Worm (Caenorhabditis elegans) whole organism, late embryonic: ENCODE measurements around the gene C15C8.5.

Source experiments
- F13H6.1 ChIP-seq: sonication (generic microtip); optimal IDR thresholded peaks from 2 replicates; lab custom pipeline; 2016; ENCODE audit warnings: missing genetic modification characterization, missing compliant biosample characterization
- ama-1 ChIP-seq: fragments of 150-350 bp; optimal IDR thresholded peaks from 2 replicates; lab custom pipeline; 2014
- ceh-18 ChIP-seq: sonication (generic microtip); optimal IDR thresholded peaks from 2 replicates; lab custom pipeline; 2016; ENCODE audit warnings: missing genetic modification characterization, missing compliant biosample characterization
- ceh-19 ChIP-seq: fragments of 200-800 bp; sonication (Bioruptor generic); optimal IDR thresholded peaks from 2 replicates; lab custom pipeline; 2018; ENCODE audit warnings: mild to moderate bottlenecking, missing genetic modification characterization, missing compliant biosample characterization
- ceh-2 ChIP-seq: sonication (generic microtip); optimal IDR thresholded peaks from 2 replicates; lab custom pipeline; 2016; ENCODE audit warnings: missing genotype, missing genetic modification characterization, missing compliant biosample characterization
- ceh-9 ChIP-seq: sonication (generic microtip); optimal IDR thresholded peaks from 2 replicates; lab custom pipeline; 2016; ENCODE audit warnings: mild to moderate bottlenecking, missing genetic modification characterization, inconsistent platforms, missing compliant biosample characterization
- dve-1 ChIP-seq: sonication (generic microtip); optimal IDR thresholded peaks from 2 replicates; lab custom pipeline; 2017; ENCODE audit warnings: antibody characterized with exemption, mild to moderate bottlenecking, missing genetic modification characterization, missing compliant biosample characterization
- fkh-10 ChIP-seq: fragments of 150-350 bp; optimal IDR thresholded peaks from 2 replicates; lab custom pipeline; 2014; ENCODE audit warnings: missing biosample characterization, missing genetic modification reagents, missing genetic modification characterization
- lin-11 ChIP-seq: fragments of 200-800 bp; sonication (Bioruptor generic); optimal IDR thresholded peaks from 2 replicates; lab custom pipeline; 2018; ENCODE audit warnings: mild to moderate bottlenecking, missing genetic modification characterization, missing compliant biosample characterization
- nhr-11 ChIP-seq: fragments of 150-350 bp; optimal IDR thresholded peaks from 2 replicates; lab custom pipeline; 2014; ENCODE audit warnings: missing biosample characterization, missing genetic modification characterization
- odd-2 ChIP-seq: sonication (generic microtip); optimal IDR thresholded peaks from 2 replicates; lab custom pipeline; 2017; ENCODE audit warnings: antibody characterized with exemption, mild to moderate bottlenecking, missing genetic modification characterization, missing compliant biosample characterization
- pros-1 ChIP-seq: fragments of 150-350 bp; optimal IDR thresholded peaks from 2 replicates; lab custom pipeline; 2014; ENCODE audit warnings: missing biosample characterization, missing genetic modification reagents, missing genetic modification characterization
- unc-86 ChIP-seq: sonication (generic microtip); optimal IDR thresholded peaks from 2 replicates; lab custom pipeline; 2016; ENCODE audit warnings: missing genetic modification characterization, missing compliant biosample characterization
- ztf-16 ChIP-seq: sonication (generic microtip); optimal IDR thresholded peaks from 2 replicates; lab custom pipeline; 2017; ENCODE audit warnings: missing genetic modification characterization, missing compliant biosample characterization

DNA sequence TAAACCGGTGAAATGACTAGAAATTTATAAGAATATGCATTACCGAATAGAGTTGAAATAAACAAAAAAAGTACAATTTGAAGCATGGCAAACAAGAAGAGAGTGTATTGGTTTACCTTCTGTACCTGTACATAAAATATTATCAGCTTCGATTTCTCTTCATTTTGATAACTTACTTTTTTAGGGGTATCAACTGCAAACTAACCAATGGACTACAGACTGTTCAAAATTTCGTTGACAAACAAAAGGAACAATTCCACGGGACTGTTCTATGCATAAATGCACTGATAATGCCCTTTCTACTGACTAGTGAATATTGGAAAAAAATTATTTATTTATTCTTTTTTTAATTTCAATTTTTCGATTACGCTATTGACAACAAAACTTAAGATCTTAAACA is 50.2 kb downstream of the C15C8.5 start, which contains the start of gene ugt-6:
- no peak for TF ChIP-seq ceh-2 (tag; lab: Kevin White, UChicago)
- no peak for TF ChIP-seq ceh-19 (GFP tag; lab: Kevin White, UChicago)
- TF ChIP-seq odd-2 (tag; lab: Kevin White, UChicago): no peak
- TF ChIP-seq pros-1: no peak
- TF ChIP-seq fkh-10 (GFP tag; lab: Kevin White, UChicago): no peak
- TF ChIP-seq unc-86 (tag; lab: Kevin White, UChicago): no peak
- no peak for TF ChIP-seq ztf-16
- TF ChIP-seq F13H6.1 (tag; lab: Kevin White, UChicago): no peak
- no peak for TF ChIP-seq ceh-9 (tag; lab: Kevin White, UChicago)
- no peak for TF ChIP-seq lin-11 (tag; lab: Kevin White, UChicago)
- TF ChIP-seq ceh-18 (tag; lab: Kevin White, UChicago): no peak
- no peak for TF ChIP-seq ama-1 (lab: Kevin White, UChicago)
- no peak for TF ChIP-seq nhr-11 (tag; lab: Kevin White, UChicago)
- no peak for TF ChIP-seq dve-1 (tag; lab: Kevin White, UChicago)
